Fruit fly (Drosophila melanogaster) whole organism, embryonic: ENCODE results near the gene CG42847.

Experiments
- Abd-B ChIP-seq: fragments of 200-800 bp; sonication (Bioruptor generic); optimal IDR thresholded peaks from 2 replicates; lab custom pipeline; 2018; ENCODE audit warnings: missing biosample characterization, mild to moderate bottlenecking, missing genetic modification characterization, moderate library complexity
- Antp ChIP-seq: fragments of 200-800 bp; sonication (Bioruptor generic); optimal IDR thresholded peaks from 3 replicates; lab custom pipeline; 2016; ENCODE audit warnings: missing biosample characterization, missing genetic modification characterization
- Atf6 ChIP-seq: fragments of 200-800 bp; sonication (Bioruptor generic); IDR thresholded peaks from 2 replicates; pipeline ENCODE4 v1.3.6; 2022; ENCODE audit warnings: missing biosample characterization, missing genetic modification characterization
- CG10565 ChIP-seq: fragments of 200-800 bp; sonication (Bioruptor generic); optimal IDR thresholded peaks from 3 replicates; lab custom pipeline; 2016; ENCODE audit warnings: missing biosample characterization, mild to moderate bottlenecking, missing genetic modification characterization
- CG12299 ChIP-seq: fragments of 200-800 bp; sonication (Bioruptor generic); optimal IDR thresholded peaks from 2 replicates; lab custom pipeline; 2018; ENCODE audit warnings: missing biosample characterization, mild to moderate bottlenecking, missing genetic modification characterization
- CG1233 ChIP-seq: fragments of 200-800 bp; sonication (Bioruptor generic); optimal IDR thresholded peaks from 4 replicates; lab custom pipeline; 2018; ENCODE audit warnings: missing biosample characterization, mild to moderate bottlenecking, missing genetic modification characterization
- CG12769 ChIP-seq: fragments of 200-800 bp; sonication (Bioruptor generic); optimal IDR thresholded peaks from 2 replicates; lab custom pipeline; 2019; ENCODE audit warnings: missing biosample characterization, mild to moderate bottlenecking, missing genetic modification characterization, moderate library complexity
- CG13775 ChIP-seq: fragments of 200-800 bp; sonication (Bioruptor generic); optimal IDR thresholded peaks from 3 replicates; lab custom pipeline; 2017; ENCODE audit warnings: missing biosample characterization, mild to moderate bottlenecking, missing genetic modification characterization
- CG15696 ChIP-seq: fragments of 200-800 bp; sonication (Bioruptor generic); optimal IDR thresholded peaks from 2 replicates; lab custom pipeline; 2019; ENCODE audit warnings: missing biosample characterization, mild to moderate bottlenecking, missing genetic modification characterization, moderate library complexity
- CG17612 ChIP-seq: fragments of 200-800 bp; sonication (Bioruptor generic); IDR thresholded peaks from 2 replicates; pipeline ENCODE4 v1.3.6; 2022; ENCODE audit warnings: missing biosample characterization, missing genetic modification characterization
- CG17829 ChIP-seq: fragments of 200-800 bp; optimal IDR thresholded peaks from 2 replicates; lab custom pipeline; 2019; ENCODE audit warnings: missing biosample characterization, mild to moderate bottlenecking, missing genetic modification characterization, moderate library complexity
- CG4617 ChIP-seq: fragments of 200-800 bp; sonication (Bioruptor generic); optimal IDR thresholded peaks from 3 replicates; lab custom pipeline; 2016; ENCODE audit warnings: missing biosample characterization, missing genetic modification characterization, borderline replicate concordance
- CG6175 ChIP-seq: fragments of 200-800 bp; sonication (Bioruptor generic); IDR thresholded peaks from 3 replicates; pipeline ENCODE4 v1.3.6; 2022; ENCODE audit warnings: missing biosample characterization, missing genetic modification characterization
- CG6654 ChIP-seq: fragments of 200-800 bp; sonication (Bioruptor generic); optimal IDR thresholded peaks from 2 replicates; lab custom pipeline; 2017; ENCODE audit warnings: missing biosample characterization, mild to moderate bottlenecking, missing genetic modification characterization
- CkIIα-i1 ChIP-seq: fragments of 200-800 bp; sonication (Bioruptor generic); IDR thresholded peaks from 2 replicates; pipeline ENCODE4 v1.3.6; 2022; ENCODE audit warnings: missing biosample characterization, missing genetic modification characterization
- D19B ChIP-seq: fragments of 200-800 bp; sonication (Bioruptor generic); optimal IDR thresholded peaks from 2 replicates; lab custom pipeline; 2017; ENCODE audit warnings: missing biosample characterization, mild to moderate bottlenecking, missing genetic modification characterization
- Doc2 ChIP-seq: fragments of 200-800 bp; sonication (Bioruptor generic); IDR thresholded peaks from 2 replicates; pipeline ENCODE4 v1.3.6; 2022; ENCODE audit warnings: missing biosample characterization, missing genetic modification characterization
- Dref ChIP-seq: fragments of 200-800 bp; sonication (Bioruptor generic); IDR thresholded peaks from 2 replicates; pipeline ENCODE4 v1.3.6; 2022; ENCODE audit warnings: missing biosample characterization, missing genetic modification characterization
- Hr3 ChIP-seq: fragments of 200-800 bp; sonication (Bioruptor generic); optimal IDR thresholded peaks from 3 replicates; lab custom pipeline; 2016; ENCODE audit warnings: missing biosample characterization, missing genetic modification characterization
- Nf-YA ChIP-seq: fragments of 200-800 bp; sonication (Bioruptor generic); IDR thresholded peaks from 2 replicates; pipeline ENCODE4 v1.3.6; 2022; ENCODE audit warnings: missing biosample characterization, missing genetic modification characterization
- Poxn ChIP-seq: fragments of 200-800 bp; sonication (Bioruptor generic); IDR thresholded peaks from 2 replicates; pipeline ENCODE4 v1.3.6; 2022; ENCODE audit warnings: missing biosample characterization, missing genetic modification characterization
- Scr ChIP-seq: fragments of 200-800 bp; sonication (Bioruptor generic); IDR thresholded peaks from 2 replicates; pipeline ENCODE4 v1.3.6; 2022; ENCODE audit warnings: missing biosample characterization, missing genetic modification characterization; ENCODE audit not compliant: partially characterized antibody
- YL-1 ChIP-seq: fragments of 200-800 bp; sonication (Bioruptor generic); optimal IDR thresholded peaks from 3 replicates; lab custom pipeline; 2017; ENCODE audit warnings: missing biosample characterization, mild to moderate bottlenecking, missing genetic modification characterization
- amos ChIP-seq: fragments of 200-800 bp; sonication (Bioruptor generic); IDR thresholded peaks from 2 replicates; pipeline ENCODE4 v1.3.6; 2022; ENCODE audit warnings: missing biosample characterization, missing genetic modification characterization; ENCODE audit not compliant: partially characterized antibody
- ase ChIP-seq: fragments of 200-800 bp; sonication (Bioruptor generic); IDR thresholded peaks from 3 replicates; pipeline ENCODE4 v1.3.6; 2022; ENCODE audit warnings: missing biosample characterization, missing genetic modification characterization
- bbx ChIP-seq: fragments of 200-800 bp; sonication (Bioruptor generic); IDR thresholded peaks from 2 replicates; pipeline ENCODE4 v1.3.6; 2022; ENCODE audit warnings: missing biosample characterization, missing genetic modification characterization; ENCODE audit not compliant: partially characterized antibody
- bcd ChIP-seq: fragments of 200-800 bp; sonication (Bioruptor generic); optimal IDR thresholded peaks from 2 replicates; lab custom pipeline; 2017; ENCODE audit warnings: missing biosample characterization, mild to moderate bottlenecking, missing genetic modification characterization
- caup ChIP-seq: fragments of 200-800 bp; sonication (Bioruptor generic); optimal IDR thresholded peaks from 3 replicates; lab custom pipeline; 2017; ENCODE audit warnings: missing biosample characterization, mild to moderate bottlenecking, missing genetic modification characterization, moderate library complexity; ENCODE audit not compliant: severe bottlenecking
- danr ChIP-seq: fragments of 200-800 bp; sonication (Bioruptor generic); IDR thresholded peaks from 2 replicates; pipeline ENCODE4 v1.3.6; 2022; ENCODE audit warnings: missing biosample characterization, missing genetic modification characterization
- emc ChIP-seq: fragments of 200-800 bp; sonication (Bioruptor generic); optimal IDR thresholded peaks from 2 replicates; lab custom pipeline; 2016; ENCODE audit warnings: missing biosample characterization, missing genetic modification characterization
- ems ChIP-seq: fragments of 200-800 bp; sonication (Bioruptor generic); optimal IDR thresholded peaks from 3 replicates; lab custom pipeline; 2016; ENCODE audit warnings: missing biosample characterization, missing genetic modification characterization
- h ChIP-seq: fragments of >200 bp; optimal IDR thresholded peaks from 2 replicates; lab custom pipeline; 2017
- ham ChIP-seq: fragments of 200-800 bp; sonication (Bioruptor generic); IDR thresholded peaks from 2 replicates; pipeline ENCODE4 v1.3.6; 2022; ENCODE audit warnings: missing biosample characterization, missing genetic modification characterization
- jing ChIP-seq: fragments of 200-800 bp; sonication (Bioruptor generic); optimal IDR thresholded peaks from 2 replicates; lab custom pipeline; 2018; ENCODE audit warnings: missing biosample characterization, mild to moderate bottlenecking, missing genetic modification characterization
- luna ChIP-seq: fragments of 200-800 bp; sonication (Bioruptor generic); optimal IDR thresholded peaks from 2 replicates; lab custom pipeline; 2016; ENCODE audit warnings: missing biosample characterization, missing genetic modification characterization
- row ChIP-seq: fragments of 200-800 bp; sonication (Bioruptor generic); IDR thresholded peaks from 3 replicates; pipeline ENCODE4 v1.3.6; 2022; ENCODE audit warnings: missing biosample characterization, missing genetic modification characterization
- slou ChIP-seq: fragments of 200-800 bp; sonication (Bioruptor generic); optimal IDR thresholded peaks from 3 replicates; lab custom pipeline; 2016; ENCODE audit warnings: missing biosample characterization, missing genetic modification characterization
- sug ChIP-seq: fragments of 200-800 bp; optimal IDR thresholded peaks from 2 replicates; lab custom pipeline; 2019; ENCODE audit warnings: missing biosample characterization, mild to moderate bottlenecking, missing genetic modification characterization, moderate library complexity
- tll ChIP-seq, 2 experiments: fragments of 200-800 bp in 1 of 2; fragments of >200 bp in 1 of 2; sonication (Bioruptor generic) in 1 of 2; optimal IDR thresholded peaks; 2 replicates each; lab custom pipeline; 2017 to 2019; ENCODE audit warnings: missing biosample characterization in 2 of 2, missing genetic modification characterization in 2 of 2, mild to moderate bottlenecking in 1 of 2, moderate library complexity in 1 of 2
- twi ChIP-seq: fragments of 200-800 bp; optimal IDR thresholded peaks from 2 replicates; lab custom pipeline; 2019; ENCODE audit warnings: missing biosample characterization, mild to moderate bottlenecking, missing genetic modification characterization, moderate library complexity
- zf30C ChIP-seq: fragments of 200-800 bp; sonication (Bioruptor generic); optimal IDR thresholded peaks from 3 replicates; lab custom pipeline; 2018; ENCODE audit warnings: missing biosample characterization, mild to moderate bottlenecking, missing genetic modification characterization

The CG42847 gene

DNA sequence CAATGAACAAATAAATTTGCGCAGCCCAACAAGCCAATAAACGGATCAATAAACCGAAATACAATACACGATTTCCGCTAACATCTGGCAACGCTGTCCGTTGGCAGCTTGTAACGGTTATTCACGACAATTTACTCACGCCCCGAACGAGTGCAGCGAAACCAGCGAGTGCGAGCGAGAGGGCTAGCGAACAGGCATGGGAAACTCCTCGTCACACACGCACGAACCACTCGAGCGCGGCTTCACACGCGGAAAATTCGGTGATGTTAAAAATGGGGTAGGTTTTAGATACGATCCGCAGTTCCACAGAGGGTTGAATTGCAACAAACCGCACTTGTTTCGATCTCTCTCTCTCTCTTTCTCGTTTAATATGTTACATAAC, 32.4 kb downstream of the CG42847 start (continued):
- TF ChIP-seq amos (GFP tag; lab: Robert Waterston, UW) (peak; percentile 41), Scr (GFP tag; lab: Robert Waterston, UW) (peak; percentile 19; the same call in 1 of the 2 replicates), CkIIα-i1 (no peak), slou (GFP tag; lab: Kevin White, UChicago) (no peak), CG10565 (GFP tag; lab: Kevin White, UChicago) (no peak), Doc2 (GFP tag; lab: Robert Waterston, UW) (no peak), CG1233 (GFP tag; lab: Kevin White, UChicago) (no peak), emc (GFP tag; lab: Kevin White, UChicago) (no peak), ase (GFP tag; lab: Robert Waterston, UW) (no peak), Nf-YA (GFP tag; lab: Robert Waterston, UW) (no peak), twi (tag; lab: Kevin White, UChicago) (peak; percentile 4), ems (GFP tag; lab: Kevin White, UChicago) (no peak), h (lab: Kevin White, UChicago) (no peak), zf30C (GFP tag; lab: Kevin White, UChicago) (no peak), luna (GFP tag; lab: Kevin White, UChicago) (no peak), Poxn (GFP tag; lab: Robert Waterston, UW) (no peak), caup (GFP tag; lab: Kevin White, UChicago) (no peak), CG6654 (GFP tag; lab: Kevin White, UChicago) (no peak), CG12299 (tag; lab: Kevin White, UChicago) (no peak), jing (GFP tag; lab: Kevin White, UChicago) (no peak), CG12769 (no peak), YL-1 (GFP tag; lab: Kevin White, UChicago) (no peak), CG13775 (GFP tag; lab: Kevin White, UChicago) (no peak), CG4617 (GFP tag; lab: Kevin White, UChicago) (no peak), Hr3 (GFP tag; lab: Kevin White, UChicago) (no peak), CG15696 (no peak), Dref (GFP tag; lab: Robert Waterston, UW) (no peak), CG17612 (GFP tag; lab: Robert Waterston, UW) (no peak), Antp (GFP tag; lab: Kevin White, UChicago) (no peak), bcd (GFP tag; lab: Kevin White, UChicago) (no peak), tll (GFP tag; optimal IDR thresholded peaks at IDR 0.05; lab: Kevin White, UChicago) (no peak), bbx (peak; percentile 57), sug (tag; lab: Kevin White, UChicago) (no peak), danr (GFP tag; lab: Robert Waterston, UW) (no peak), Atf6 (no peak), CG6175 (GFP tag; lab: Robert Waterston, UW) (no peak), row (GFP tag; lab: Robert Waterston, UW) (no peak; the same call in 2 of the 3 replicates), Abd-B (GFP tag; lab: Kevin White, UChicago) (no peak), ham (GFP tag; lab: Robert Waterston, UW) (no peak), CG17829 (tag; lab: Kevin White, UChicago) (peak; percentile 6), D19B (GFP tag; lab: Kevin White, UChicago) (no peak)
